Fruit fly (Drosophila melanogaster) whole organism, embryonic: ENCODE results near the gene Nle.

ENCODE experiments used
- Ada2b ChIP-seq: fragments of 200-800 bp; sonication (Bioruptor generic); IDR thresholded peaks from 2 replicates; pipeline ENCODE4 v1.3.6; 2022; ENCODE audit warnings: missing biosample characterization, missing genetic modification characterization
- Aef1 ChIP-seq: fragments of 200-800 bp; sonication (Bioruptor generic); IDR thresholded peaks from 3 replicates; pipeline ENCODE4 v1.3.6; 2022; ENCODE audit warnings: missing biosample characterization, missing genetic modification characterization
- C15 ChIP-seq: fragments of 200-800 bp; sonication (Bioruptor generic); IDR thresholded peaks from 3 replicates; pipeline ENCODE4 v1.3.6; 2022; ENCODE audit warnings: missing biosample characterization, missing genetic modification characterization
- CG10431 ChIP-seq: fragments of 200-800 bp; sonication (Bioruptor generic); optimal IDR thresholded peaks from 3 replicates; lab custom pipeline; 2018; ENCODE audit warnings: missing biosample characterization, mild to moderate bottlenecking, missing genetic modification characterization
- CG12659 ChIP-seq: fragments of 200-800 bp; sonication (Bioruptor generic); optimal IDR thresholded peaks from 3 replicates; lab custom pipeline; 2017; ENCODE audit warnings: mild to moderate bottlenecking, missing biosample characterization, missing genetic modification reagents, missing genetic modification characterization
- CG14014 ChIP-seq: fragments of 200-800 bp; sonication (Bioruptor generic); IDR thresholded peaks from 2 replicates; pipeline ENCODE4 v1.3.6; 2022; ENCODE audit warnings: missing biosample characterization, missing genetic modification characterization
- CG14860 ChIP-seq: fragments of 200-800 bp; sonication (Bioruptor generic); IDR thresholded peaks from 3 replicates; pipeline ENCODE4 v1.3.6; 2022; ENCODE audit warnings: missing biosample characterization, missing genetic modification characterization; ENCODE audit not compliant: partially characterized antibody
- CG15073 ChIP-seq: fragments of 200-800 bp; sonication (Bioruptor generic); optimal IDR thresholded peaks from 2 replicates; lab custom pipeline; 2016; ENCODE audit warnings: missing biosample characterization, missing genetic modification characterization
- CG1529 ChIP-seq: fragments of 200-800 bp; sonication (Bioruptor generic); optimal IDR thresholded peaks from 3 replicates; lab custom pipeline; 2018; ENCODE audit warnings: missing biosample characterization, missing genetic modification characterization
- CG16863 ChIP-seq: fragments of 200-800 bp; sonication (Bioruptor generic); optimal IDR thresholded peaks from 3 replicates; lab custom pipeline; 2016; ENCODE audit warnings: missing biosample characterization, missing genetic modification characterization
- CG1792 ChIP-seq: fragments of 200-800 bp; sonication (Bioruptor generic); optimal IDR thresholded peaks from 2 replicates; lab custom pipeline; 2016; ENCODE audit warnings: missing biosample characterization, missing genetic modification characterization
- CG18262 ChIP-seq: fragments of 200-800 bp; optimal IDR thresholded peaks from 3 replicates; lab custom pipeline; 2019; ENCODE audit warnings: missing biosample characterization, mild to moderate bottlenecking, missing genetic modification characterization, moderate library complexity
- CG2129 ChIP-seq: fragments of 200-800 bp; sonication (Bioruptor generic); IDR thresholded peaks from 2 replicates; pipeline ENCODE4 v1.3.6; 2022; ENCODE audit warnings: missing biosample characterization, missing genetic modification characterization; ENCODE audit not compliant: partially characterized antibody
- CG34376 ChIP-seq: fragments of 200-800 bp; sonication (Bioruptor generic); optimal IDR thresholded peaks from 2 replicates; lab custom pipeline; 2018; ENCODE audit warnings: missing biosample characterization, mild to moderate bottlenecking, missing genetic modification characterization
- CG3726 ChIP-seq: fragments of 200-800 bp; sonication (Bioruptor generic); IDR thresholded peaks from 3 replicates; pipeline ENCODE4, ENCODE4 v1.3.6; 2022; ENCODE audit warnings: missing biosample characterization, missing genetic modification characterization
- CG42726 ChIP-seq: fragments of 200-800 bp; sonication (Bioruptor generic); IDR thresholded peaks from 2 replicates; pipeline ENCODE4 v1.3.6; 2022; ENCODE audit warnings: missing biosample characterization, missing genetic modification characterization; ENCODE audit not compliant: partially characterized antibody
- CG4282 ChIP-seq: fragments of 200-800 bp; sonication (Bioruptor generic); optimal IDR thresholded peaks from 2 replicates; lab custom pipeline; 2016; ENCODE audit warnings: missing biosample characterization, missing genetic modification characterization
- CG4360 ChIP-seq: fragments of 200-800 bp; sonication (Bioruptor generic); IDR thresholded peaks from 2 replicates; pipeline ENCODE4 v1.3.6; 2022; ENCODE audit warnings: missing biosample characterization, missing genetic modification characterization
- CG4730 ChIP-seq: fragments of 200-800 bp; sonication (Bioruptor generic); IDR thresholded peaks from 2 replicates; pipeline ENCODE4 v1.3.6; 2022; ENCODE audit warnings: missing biosample characterization, missing genetic modification characterization
- CG6175 ChIP-seq: fragments of 200-800 bp; sonication (Bioruptor generic); IDR thresholded peaks from 3 replicates; pipeline ENCODE4 v1.3.6; 2022; ENCODE audit warnings: missing biosample characterization, missing genetic modification characterization
- CG7786 ChIP-seq: fragments of 200-800 bp; sonication (Bioruptor generic); optimal IDR thresholded peaks from 2 replicates; lab custom pipeline; 2016; ENCODE audit warnings: missing biosample characterization, missing genetic modification characterization
- CG9727 ChIP-seq: fragments of 200-800 bp; sonication (Bioruptor generic); optimal IDR thresholded peaks from 3 replicates; lab custom pipeline; 2017; ENCODE audit warnings: missing biosample characterization, mild to moderate bottlenecking, missing genetic modification characterization
- CTCF ChIP-seq: fragments of 200-800 bp; sonication (Bioruptor generic); optimal IDR thresholded peaks from 2 replicates; lab custom pipeline; 2017; ENCODE audit warnings: missing biosample characterization, mild to moderate bottlenecking, missing genetic modification characterization, moderate library complexity
- Chrac-16 ChIP-seq: fragments of 200-800 bp; sonication (Bioruptor generic); optimal IDR thresholded peaks from 3 replicates; lab custom pipeline; 2016; ENCODE audit warnings: missing biosample characterization, missing genetic modification characterization
- D ChIP-seq, 2 experiments: fragments of 200-800 bp in 1 of 2; fragments of >200 bp in 1 of 2; sonication (Bioruptor generic) in 1 of 2; optimal IDR thresholded peaks; 2 replicates in 1 of 2; 3 replicates in 1 of 2; lab custom pipeline; 2017; ENCODE audit warnings: mild to moderate bottlenecking in 1 of 2, missing biosample characterization in 1 of 2, missing genetic modification characterization in 1 of 2, missing genetic modification reagents in 1 of 2
- Doc3 ChIP-seq: fragments of 200-800 bp; sonication (Bioruptor generic); IDR thresholded peaks from 3 replicates; pipeline ENCODE4 v1.3.6; 2022; ENCODE audit warnings: missing biosample characterization, missing genetic modification characterization; ENCODE audit not compliant: partially characterized antibody
- Ets97D ChIP-seq: fragments of 200-800 bp; sonication (Bioruptor generic); optimal IDR thresholded peaks from 3 replicates; lab custom pipeline; 2016; ENCODE audit warnings: missing biosample characterization, missing genetic modification characterization
- Gsc ChIP-seq: fragments of 200-800 bp; sonication (Bioruptor generic); IDR thresholded peaks from 2 replicates; pipeline ENCODE4 v1.3.6; 2022; ENCODE audit warnings: missing biosample characterization, missing genetic modification characterization
- Gug ChIP-seq: fragments of 200-800 bp; sonication (Bioruptor generic); IDR thresholded peaks from 4 replicates; pipeline ENCODE4 v1.3.6; 2022; ENCODE audit warnings: missing biosample characterization, missing genetic modification characterization
- HmgZ ChIP-seq: fragments of 200-800 bp; sonication (Bioruptor generic); optimal IDR thresholded peaks from 2 replicates; lab custom pipeline; 2018; ENCODE audit warnings: missing biosample characterization, mild to moderate bottlenecking, missing genetic modification characterization
- Max ChIP-seq: fragments of 200-800 bp; sonication (Bioruptor generic); optimal IDR thresholded peaks from 2 replicates; lab custom pipeline; 2016; ENCODE audit warnings: missing biosample characterization, mild to moderate bottlenecking, missing genetic modification characterization
- Med ChIP-seq: fragments of 200-800 bp; sonication (Bioruptor generic); peaks from one replicate; lab custom pipeline; 2016; ENCODE audit warnings: missing biosample characterization, missing genetic modification characterization, mild to moderate bottlenecking, inconsistent platforms, moderate library complexity
- NFAT ChIP-seq: fragments of 200-800 bp; sonication (Bioruptor generic); IDR thresholded peaks from 2 replicates; pipeline ENCODE4 v1.3.6; 2022; ENCODE audit warnings: missing biosample characterization, missing genetic modification characterization
- NK7.1 ChIP-seq: fragments of 200-800 bp; sonication (Bioruptor generic); optimal IDR thresholded peaks from 3 replicates; lab custom pipeline; 2016; ENCODE audit warnings: missing biosample characterization, missing genetic modification characterization
- Oli ChIP-seq: fragments of 200-800 bp; sonication (Bioruptor generic); optimal IDR thresholded peaks from 2 replicates; lab custom pipeline; 2018; ENCODE audit warnings: missing biosample characterization, mild to moderate bottlenecking, missing genetic modification characterization, moderate library complexity
- PHDP ChIP-seq: fragments of 200-800 bp; sonication (Bioruptor generic); optimal IDR thresholded peaks from 3 replicates; lab custom pipeline; 2018; ENCODE audit warnings: missing biosample characterization, mild to moderate bottlenecking, missing genetic modification characterization, moderate library complexity
- Rfx ChIP-seq: fragments of 200-800 bp; sonication (Bioruptor generic); IDR thresholded peaks from 2 replicates; pipeline ENCODE4 v1.3.6; 2022; ENCODE audit warnings: missing biosample characterization, missing genetic modification characterization
- Sry-δ ChIP-seq: fragments of 200-800 bp; sonication (Bioruptor generic); optimal IDR thresholded peaks from 2 replicates; lab custom pipeline; 2016; ENCODE audit warnings: missing biosample characterization, missing genetic modification characterization
- Usf ChIP-seq: fragments of 200-800 bp; sonication (Bioruptor generic); optimal IDR thresholded peaks from 2 replicates; lab custom pipeline; 2017; ENCODE audit warnings: missing genotype, missing biosample characterization, missing genetic modification characterization
- exex ChIP-seq: fragments of 200-800 bp; sonication (Bioruptor generic); optimal IDR thresholded peaks from 4 replicates; lab custom pipeline; 2018; ENCODE audit warnings: missing biosample characterization, mild to moderate bottlenecking, missing genetic modification characterization, moderate library complexity
- ftz-f1 ChIP-seq: fragments of 200-800 bp; sonication (Bioruptor generic); optimal IDR thresholded peaks from 2 replicates; lab custom pipeline; 2016; ENCODE audit warnings: missing biosample characterization, missing genetic modification characterization
- her ChIP-seq: fragments of 200-800 bp; sonication (Bioruptor generic); optimal IDR thresholded peaks from 2 replicates; lab custom pipeline; 2016; ENCODE audit warnings: missing biosample characterization, missing genetic modification characterization
- klu ChIP-seq: fragments of 200-800 bp; sonication (Bioruptor generic); IDR thresholded peaks from 2 replicates; pipeline ENCODE4 v1.3.6; 2022; ENCODE audit warnings: missing biosample characterization, missing genetic modification characterization
- lab ChIP-seq: fragments of 200-800 bp; sonication (Bioruptor generic); optimal IDR thresholded peaks from 3 replicates; lab custom pipeline; 2017; ENCODE audit warnings: missing biosample characterization, missing genetic modification characterization, mild to moderate bottlenecking, moderate library complexity, missing genetic modification reagents
- luna ChIP-seq: fragments of 200-800 bp; sonication (Bioruptor generic); optimal IDR thresholded peaks from 2 replicates; lab custom pipeline; 2016; ENCODE audit warnings: missing biosample characterization, missing genetic modification characterization
- pzg ChIP-seq: fragments of 200-800 bp; sonication (Bioruptor generic); optimal IDR thresholded peaks from 3 replicates; lab custom pipeline; 2018; ENCODE audit warnings: missing biosample characterization, mild to moderate bottlenecking, missing genetic modification characterization, moderate library complexity
- sc ChIP-seq, 3 experiments: fragments of >200 bp in 2 of 3; fragments of 200-800 bp in 1 of 3; sonication (Bioruptor generic) in 1 of 3; optimal IDR thresholded peaks; 2 replicates in 2 of 3; 3 replicates in 1 of 3; lab custom pipeline; 2017; ENCODE audit warnings: mild to moderate bottlenecking in 1 of 3, missing biosample characterization in 1 of 3, missing genetic modification characterization in 1 of 3, missing genetic modification reagents in 1 of 3
- schlank ChIP-seq: fragments of 200-800 bp; sonication (Bioruptor generic); optimal IDR thresholded peaks from 2 replicates; lab custom pipeline; 2018; ENCODE audit warnings: missing biosample characterization, mild to moderate bottlenecking, missing genetic modification characterization
- sna ChIP-seq: fragments of 200-800 bp; sonication (Bioruptor generic); IDR thresholded peaks from 2 replicates; pipeline ENCODE4 v1.3.6; 2022; ENCODE audit warnings: missing biosample characterization, missing genetic modification characterization; ENCODE audit not compliant: partially characterized antibody
- ssp ChIP-seq: fragments of 200-800 bp; sonication (Bioruptor generic); IDR thresholded peaks from 2 replicates; pipeline ENCODE4 v1.3.6; 2022; ENCODE audit warnings: missing biosample characterization, missing genetic modification characterization
- usp ChIP-seq: fragments of >200 bp; optimal IDR thresholded peaks from 2 replicates; lab custom pipeline; 2017; ENCODE audit warnings: missing biosample characterization, missing genetic modification characterization

The Nle gene

DNA sequence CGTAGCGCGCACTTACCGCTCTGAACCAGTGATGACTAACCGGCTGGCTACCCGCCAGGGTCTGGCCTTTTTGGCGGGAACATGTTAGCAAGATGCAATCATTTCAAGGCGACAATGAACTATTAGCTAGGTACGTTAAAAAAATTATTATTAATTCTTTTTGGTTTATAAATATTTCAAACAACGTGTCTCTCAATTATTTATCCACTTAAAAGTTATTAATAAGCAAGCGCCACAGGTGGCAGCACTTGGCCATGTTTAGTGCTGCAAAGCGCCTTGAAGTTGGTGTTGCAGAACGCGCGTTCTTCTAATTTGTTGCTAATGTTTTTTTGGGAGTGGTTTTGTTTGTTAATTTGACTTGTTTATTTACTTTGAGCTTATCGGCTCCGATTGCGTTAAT, 6.3 kb upstream of the Nle start, which contains the start of the genes Ipk2 and cold (continued):
- no peak for TF ChIP-seq sc (optimal IDR thresholded peaks at IDR 0.05; lab: Kevin White, UChicago)
- TF ChIP-seq sc (GFP tag; optimal IDR thresholded peaks at IDR 0.05; lab: Kevin White, UChicago) = peak; percentile 42
- peak; percentile 83 for TF ChIP-seq exex
- TF ChIP-seq Chrac-16 (GFP tag; lab: Kevin White, UChicago) = peak; percentile 78
- TF ChIP-seq Oli (tag; lab: Kevin White, UChicago) = peak; percentile 71
- peak; percentile 65 for TF ChIP-seq Usf (GFP tag; lab: Kevin White, UChicago)
- peak; percentile 50 for TF ChIP-seq CG1529
- no peak for TF ChIP-seq CG2129 (GFP tag; lab: Robert Waterston, UW)
- TF ChIP-seq CTCF (GFP tag; lab: Kevin White, UChicago) = peak; percentile 70
- peak; percentile 73 for TF ChIP-seq CG18262
- TF ChIP-seq CG3726 (GFP tag; lab: Robert Waterston, UW) = peak; percentile 33; the same call in 1 of the 3 replicates
- TF ChIP-seq CG15073 (GFP tag; lab: Kevin White, UChicago) = no peak
- TF ChIP-seq Aef1 = peak; percentile 69; the same call in 2 of the 3 replicates
- no peak for TF ChIP-seq C15
- TF ChIP-seq CG14860 (GFP tag; lab: Robert Waterston, UW) = no peak
- TF ChIP-seq Med (GFP tag; lab: Kevin White, UChicago) = peak; percentile 97
- peak; percentile 52 for TF ChIP-seq Sry-δ
- peak; percentile 79 for TF ChIP-seq pzg (GFP tag; lab: Kevin White, UChicago)
- TF ChIP-seq lab (GFP tag; lab: Kevin White, UChicago) = peak; percentile 91
- peak; percentile 63; the same call in 1 of the 2 replicates for TF ChIP-seq CG14014 (GFP tag; lab: Robert Waterston, UW)
- no peak; the same call in 1 of the 2 replicates for TF ChIP-seq NFAT (GFP tag; lab: Robert Waterston, UW)
- 0 out of 2 replicates have a peak, but pooled peaks have one; percentile 26 for TF ChIP-seq Gsc (GFP tag; lab: Robert Waterston, UW)
- TF ChIP-seq CG10431 = peak; percentile 44
- no peak for TF ChIP-seq sna (GFP tag; lab: Robert Waterston, UW)
- no peak for TF ChIP-seq CG42726 (GFP tag; lab: Robert Waterston, UW)
- TF ChIP-seq CG12659 (GFP tag; lab: Kevin White, UChicago) = peak; percentile 93
- peak; percentile 89 for TF ChIP-seq Max (GFP tag; lab: Kevin White, UChicago)
- no peak for TF ChIP-seq usp (GFP tag; lab: Kevin White, UChicago)
- TF ChIP-seq CG4730 (GFP tag; lab: Robert Waterston, UW) = peak; percentile 57
- no peak for TF ChIP-seq PHDP (tag; lab: Kevin White, UChicago)
- TF ChIP-seq ssp (GFP tag; lab: Robert Waterston, UW) = peak; percentile 66
- peak; percentile 90 for TF ChIP-seq HmgZ (tag; lab: Kevin White, UChicago)
- peak; percentile 51 for TF ChIP-seq CG4282 (GFP tag; lab: Kevin White, UChicago)
- TF ChIP-seq CG4360 = no peak
- TF ChIP-seq Rfx = peak; percentile 90
- TF ChIP-seq Ets97D (GFP tag; lab: Kevin White, UChicago) = peak; percentile 68
- TF ChIP-seq NK7.1 = peak; percentile 19
- TF ChIP-seq ftz-f1 (GFP tag; lab: Kevin White, UChicago) = peak; percentile 57
- TF ChIP-seq CG16863 (GFP tag; lab: Kevin White, UChicago) = peak; percentile 64
- peak; percentile 79 for TF ChIP-seq klu (GFP tag; lab: Robert Waterston, UW)
- TF ChIP-seq D (optimal IDR thresholded peaks at IDR 0.05; lab: Kevin White, UChicago) = no peak
- TF ChIP-seq D (GFP tag; optimal IDR thresholded peaks at IDR 0.05; lab: Kevin White, UChicago) = peak; percentile 50
- TF ChIP-seq CG1792 = peak; percentile 71
- TF ChIP-seq CG34376 (GFP tag; lab: Kevin White, UChicago) = peak; percentile 84
- TF ChIP-seq luna (GFP tag; lab: Kevin White, UChicago) = peak; percentile 62
- peak; percentile 36 for TF ChIP-seq her (GFP tag; lab: Kevin White, UChicago)
- TF ChIP-seq Ada2b = peak; percentile 60
- TF ChIP-seq CG6175 (GFP tag; lab: Robert Waterston, UW) = no peak
- peak; percentile 22 for TF ChIP-seq schlank
- no peak for TF ChIP-seq Doc3
- TF ChIP-seq CG7786 = peak; percentile 77
- peak; percentile 70 for TF ChIP-seq Gug (GFP tag; lab: Robert Waterston, UW)
- TF ChIP-seq CG9727 (GFP tag; lab: Kevin White, UChicago) = peak; percentile 81
